Worm (Caenorhabditis elegans) whole organism, L1 larva: Measurements from ENCODE around the gene F18E2.15.

Source experiments
- C16A3.4 ChIP-seq: fragments of 150-350 bp; optimal IDR thresholded peaks from 2 replicates; lab custom pipeline; 2014; ENCODE audit warnings: missing biosample characterization, missing genetic modification characterization
- C34B4.2 ChIP-seq: sonication (generic microtip); optimal IDR thresholded peaks from 2 replicates; lab custom pipeline; 2017; ENCODE audit warnings: mild to moderate bottlenecking, missing genetic modification characterization, missing compliant biosample characterization
- F16B12.6 ChIP-seq: fragments of 150-350 bp; optimal IDR thresholded peaks from 2 replicates; lab custom pipeline; 2014; ENCODE audit warnings: missing biosample characterization, missing genetic modification characterization
- aha-1 ChIP-seq: fragments of 150-350 bp; optimal IDR thresholded peaks from 2 replicates; lab custom pipeline; 2014; ENCODE audit warnings: missing biosample characterization, missing genetic modification characterization
- ama-1 ChIP-seq: fragments of 150-350 bp; optimal IDR thresholded peaks from 2 replicates; lab custom pipeline; 2014
- ceh-8 ChIP-seq: fragments of 200-800 bp; sonication (Bioruptor generic); optimal IDR thresholded peaks from 2 replicates; lab custom pipeline; 2018; ENCODE audit warnings: mild to moderate bottlenecking, missing genetic modification characterization, moderate library complexity, missing compliant biosample characterization
- ceh-82 ChIP-seq, 3 experiments: fragments of 150-350 bp in 1 of 3; sonication (generic microtip) in 2 of 3; optimal IDR thresholded peaks; 2 replicates each; lab custom pipeline; 2014 to 2017; ENCODE audit warnings: missing biosample characterization in 3 of 3, missing genetic modification characterization in 3 of 3
- dpl-1 ChIP-seq, 3 experiments: fragments of 150-350 bp in 2 of 3; sonication (generic microtip) in 1 of 3; optimal IDR thresholded peaks; 2 replicates each; lab custom pipeline; 2014 to 2017; ENCODE audit warnings: missing biosample characterization in 3 of 3, missing genetic modification characterization in 3 of 3, missing genetic modification reagents in 3 of 3
- dsc-1 ChIP-seq: sonication (generic microtip); optimal IDR thresholded peaks from 2 replicates; lab custom pipeline; 2016; ENCODE audit warnings: mild to moderate bottlenecking, missing genetic modification characterization, missing compliant biosample characterization
- efl-1 ChIP-seq, 4 experiments: fragments of 150-350 bp; optimal IDR thresholded peaks in 3 of 4; peaks in 1 of 4; 1 replicate in 1 of 4; 2 replicates in 3 of 4; lab custom pipeline; 2014; ENCODE audit warnings: missing biosample characterization in 2 of 4, missing genetic modification characterization in 2 of 4, missing genetic modification reagents in 2 of 4
- egl-13 ChIP-seq: sonication (generic microtip); optimal IDR thresholded peaks from 2 replicates; lab custom pipeline; 2016; ENCODE audit warnings: missing genotype, missing genetic modification reagents, missing genetic modification characterization, missing compliant biosample characterization
- egl-27 ChIP-seq, 2 experiments: fragments of 150-350 bp in 1 of 2; sonication (generic microtip); optimal IDR thresholded peaks; 3 replicates each; lab custom pipeline; 2017 to 2018; ENCODE audit warnings: missing biosample characterization in 2 of 2, missing genetic modification characterization in 2 of 2, missing genetic modification reagents in 2 of 2
- elt-2 ChIP-seq: sonication (generic microtip); optimal IDR thresholded peaks from 2 replicates; lab custom pipeline; 2016; ENCODE audit warnings: missing genetic modification characterization, mild to moderate bottlenecking, inconsistent platforms, missing compliant biosample characterization, missing genetic modification reagents
- elt-3 ChIP-seq, 6 experiments: fragments of 150-350 bp in 1 of 6; sonication (generic microtip); optimal IDR thresholded peaks; 2 replicates each; lab custom pipeline; 2017 to 2018; ENCODE audit warnings: missing biosample characterization in 6 of 6, missing genetic modification characterization in 6 of 6, inconsistent platforms in 1 of 6
- ets-5 ChIP-seq: fragments of 200-800 bp; sonication (Bioruptor generic); IDR thresholded peaks from 2 replicates; pipeline ENCODE4 v1.3.6; 2022; ENCODE audit warnings: missing genetic modification characterization, missing compliant biosample characterization
- fkh-10 ChIP-seq: sonication (generic microtip); optimal IDR thresholded peaks from 2 replicates; lab custom pipeline; 2017; ENCODE audit warnings: missing biosample characterization, missing genetic modification reagents, missing genetic modification characterization
- fkh-4 ChIP-seq: sonication (generic microtip); optimal IDR thresholded peaks from 2 replicates; lab custom pipeline; 2016; ENCODE audit warnings: missing compliant biosample characterization, missing genetic modification characterization, borderline replicate concordance
- fos-1 ChIP-seq: fragments of 150-350 bp; optimal IDR thresholded peaks from 2 replicates; lab custom pipeline; 2014; ENCODE audit warnings: missing biosample characterization, missing genetic modification characterization
- grh-1 ChIP-seq: fragments of 200-800 bp; sonication (Bioruptor generic); IDR thresholded peaks from 2 replicates; pipeline ENCODE4 v1.3.6; 2022; ENCODE audit warnings: missing genetic modification reagents, missing genetic modification characterization, missing compliant biosample characterization
- hlh-17 ChIP-seq: fragments of 200-800 bp; sonication (Bioruptor generic); optimal IDR thresholded peaks from 2 replicates; lab custom pipeline; 2018; ENCODE audit warnings: missing genetic modification characterization, mild to moderate bottlenecking, missing compliant biosample characterization, moderate library complexity, borderline replicate concordance
- irx-1 ChIP-seq: sonication (generic microtip); optimal IDR thresholded peaks from 2 replicates; lab custom pipeline; 2016; ENCODE audit warnings: missing genetic modification characterization, missing compliant biosample characterization
- isw-1 ChIP-seq: fragments of 200-800 bp; sonication (Bioruptor generic); IDR thresholded peaks from 2 replicates; pipeline ENCODE4 v1.3.6; 2022; ENCODE audit warnings: missing genetic modification characterization, missing compliant biosample characterization
- jun-1 ChIP-seq: fragments of 150-350 bp; optimal IDR thresholded peaks from 2 replicates; lab custom pipeline; 2014; ENCODE audit warnings: missing biosample characterization, missing genetic modification reagents, missing genetic modification characterization
- lin-13 ChIP-seq: fragments of 150-350 bp; optimal IDR thresholded peaks from 2 replicates; lab custom pipeline; 2014; ENCODE audit warnings: missing biosample characterization, missing genetic modification reagents, missing genetic modification characterization
- lin-14 ChIP-seq: fragments of 200-800 bp; sonication (Bioruptor generic); optimal IDR thresholded peaks from 2 replicates; lab custom pipeline; 2018; ENCODE audit warnings: mild to moderate bottlenecking, missing genetic modification characterization, moderate library complexity, missing compliant biosample characterization
- lir-3 ChIP-seq: sonication (generic microtip); optimal IDR thresholded peaks from 2 replicates; lab custom pipeline; 2016; ENCODE audit warnings: mild to moderate bottlenecking, missing genetic modification characterization, moderate library complexity, missing compliant biosample characterization; ENCODE audit not compliant: poor library complexity
- lsy-2 ChIP-seq, 2 experiments: fragments of 150-350 bp; optimal IDR thresholded peaks; 2 replicates each; lab custom pipeline; 2014; ENCODE audit warnings: missing biosample characterization in 2 of 2, missing genetic modification characterization in 2 of 2
- mab-9 ChIP-seq: fragments of 200-800 bp; sonication (Bioruptor generic); IDR thresholded peaks from 2 replicates; pipeline ENCODE4 v1.3.6; 2022; ENCODE audit warnings: missing genetic modification reagents, missing genetic modification characterization, missing compliant biosample characterization
- mep-1 ChIP-seq: fragments of 150-350 bp; optimal IDR thresholded peaks from 2 replicates; lab custom pipeline; 2014; ENCODE audit warnings: missing biosample characterization, missing genetic modification characterization
- nhr-11 ChIP-seq: fragments of 150-350 bp; optimal IDR thresholded peaks from 2 replicates; lab custom pipeline; 2014; ENCODE audit warnings: missing biosample characterization, missing genetic modification characterization
- nhr-237 ChIP-seq: fragments of 150-350 bp; optimal IDR thresholded peaks from 2 replicates; lab custom pipeline; 2014; ENCODE audit warnings: missing biosample characterization, missing genetic modification characterization
- nhr-71 ChIP-seq: sonication (generic microtip); optimal IDR thresholded peaks from 2 replicates; lab custom pipeline; 2016; ENCODE audit warnings: mild to moderate bottlenecking, missing genetic modification characterization, moderate library complexity, missing compliant biosample characterization
- nhr-84 ChIP-seq: sonication (generic microtip); optimal IDR thresholded peaks from 2 replicates; lab custom pipeline; 2017; ENCODE audit warnings: missing biosample characterization, missing genetic modification characterization
- nhr-85 ChIP-seq: sonication (generic microtip); peaks from one replicate; lab custom pipeline; 2016; ENCODE audit warnings: missing genetic modification characterization, inconsistent platforms, missing compliant biosample characterization
- pag-3 ChIP-seq: sonication (generic microtip); optimal IDR thresholded peaks from 2 replicates; lab custom pipeline; 2017; ENCODE audit warnings: missing genetic modification characterization, mild to moderate bottlenecking, missing compliant biosample characterization, antibody characterized with exemption, borderline replicate concordance; ENCODE audit not compliant: insufficient read depth
- pqm-1 ChIP-seq: sonication (generic microtip); optimal IDR thresholded peaks from 3 replicates; lab custom pipeline; 2017; ENCODE audit warnings: missing biosample characterization, missing genetic modification characterization
- skn-1 ChIP-seq: fragments of 150-350 bp; optimal IDR thresholded peaks from 2 replicates; lab custom pipeline; 2014; ENCODE audit warnings: missing biosample characterization, missing genetic modification characterization
- snpc-4 ChIP-seq: fragments of 150-350 bp; optimal IDR thresholded peaks from 2 replicates; lab custom pipeline; 2014; ENCODE audit warnings: missing biosample characterization, missing genetic modification characterization
- snu-23 ChIP-seq: sonication (generic microtip); optimal IDR thresholded peaks from 2 replicates; lab custom pipeline; 2016; ENCODE audit warnings: missing genetic modification characterization, missing compliant biosample characterization
- sptf-1 ChIP-seq: fragments of 150-350 bp; optimal IDR thresholded peaks from 2 replicates; lab custom pipeline; 2014; ENCODE audit warnings: missing biosample characterization, missing genetic modification characterization
- sup-37 ChIP-seq: fragments of 200-800 bp; sonication (Bioruptor generic); optimal IDR thresholded peaks from 2 replicates; lab custom pipeline; 2018; ENCODE audit warnings: mild to moderate bottlenecking, missing genetic modification characterization, missing compliant biosample characterization
- swsn-7 ChIP-seq: sonication (generic microtip); optimal IDR thresholded peaks from 2 replicates; lab custom pipeline; 2016; ENCODE audit warnings: missing genetic modification characterization, missing compliant biosample characterization
- unc-62 ChIP-seq: fragments of 150-350 bp; optimal IDR thresholded peaks from 2 replicates; lab custom pipeline; 2014; ENCODE audit warnings: missing biosample characterization, missing genetic modification reagents, missing genetic modification characterization
- unc-98 ChIP-seq: fragments of 200-800 bp; sonication (Bioruptor generic); IDR thresholded peaks from 2 replicates; pipeline ENCODE4 v1.3.6; 2022; ENCODE audit warnings: missing genetic modification characterization, missing compliant biosample characterization
- xbp-1 ChIP-seq: sonication (generic microtip); optimal IDR thresholded peaks from 2 replicates; lab custom pipeline; 2016; ENCODE audit warnings: missing genetic modification characterization, missing compliant biosample characterization
- zip-4 ChIP-seq: fragments of 200-800 bp; sonication (Bioruptor generic); optimal IDR thresholded peaks from 2 replicates; lab custom pipeline; 2018; ENCODE audit warnings: mild to moderate bottlenecking, missing genetic modification characterization, moderate library complexity, missing compliant biosample characterization

Gene F18E2.15

ce11 chrV:12732734-12733133 is 28.1 kb downstream of the F18E2.15 start:
- TF ChIP-seq nhr-85 (tag; lab: Kevin White, UChicago) (peak; percentile 69), zip-4 (GFP tag; lab: Kevin White, UChicago) (no peak), elt-2 (peak; percentile 80), jun-1 (tag; lab: Kevin White, UChicago) (peak; percentile 45), efl-1 (optimal IDR thresholded peaks at IDR 0.05; lab: Kevin White, UChicago) (no peak), efl-1 (GFP tag; optimal IDR thresholded peaks at IDR 0.05 in 1 of 2; lab: Kevin White, UChicago) (peak in 1 of 2 experiments; percentile 2), elt-3 (tag; optimal IDR thresholded peaks at IDR 0.05; lab: Kevin White, UChicago) (peak in 2 of 6 experiments; percentile 11 to 29)

ce11 chrV:12729220-12729619 is 31.6 kb downstream of the F18E2.15 start, which contains the start of gene R11D1.10:
R11D1.10 (plus strand) TSS chrV:12729520.
- no peak for TF ChIP-seq lin-14
- no peak for TF ChIP-seq efl-1 (optimal IDR thresholded peaks at IDR 0.05; lab: Kevin White, UChicago)
- TF ChIP-seq efl-1 (GFP tag; optimal IDR thresholded peaks at IDR 0.05 in 1 of 2; lab: Kevin White, UChicago), result peak in 1 of 2 experiments; percentile 70
- TF ChIP-seq grh-1, result no peak

ce11 chrV:12728062-12728665 is 32.6 kb downstream of the F18E2.15 start, which contains the start of the genes rpl-28 and mrpl-49:
rpl-28 (minus strand) TSS chrV:12728112.
mrpl-49 (plus strand) TSS chrV:12728631.
- TF ChIP-seq isw-1 (peak; percentile 87), fos-1 (tag; lab: Kevin White, UChicago) (peak; percentile 84), C34B4.2 (tag; lab: Kevin White, UChicago) (no peak), elt-2 (peak; percentile 33), fkh-4 (tag; lab: Kevin White, UChicago) (no peak), sup-37 (GFP tag; lab: Kevin White, UChicago) (no peak), hlh-17 (GFP tag; lab: Kevin White, UChicago) (no peak), dsc-1 (peak; percentile 71), xbp-1 (tag; lab: Kevin White, UChicago) (peak; percentile 89), sptf-1 (tag; lab: Kevin White, UChicago) (no peak), nhr-11 (tag; lab: Kevin White, UChicago) (no peak), unc-98 (GFP tag; lab: Robert Waterston, UW) (no peak), nhr-84 (tag; lab: Kevin White, UChicago) (no peak), swsn-7 (tag; lab: Kevin White, UChicago) (peak; percentile 82), ama-1 (lab: Kevin White, UChicago) (no peak), snu-23 (GFP tag; lab: Kevin White, UChicago) (peak; percentile 93), mab-9 (GFP tag; lab: Robert Waterston, UW) (0 out of 2 replicates have a peak, but pooled peaks have one; percentile 8), nhr-71 (tag; lab: Kevin White, UChicago) (peak; percentile 91), ceh-8 (GFP tag; lab: Kevin White, UChicago) (peak; percentile 56), mep-1 (peak; percentile 97), skn-1 (tag; lab: Kevin White, UChicago) (peak; percentile 93), ceh-82 (tag; optimal IDR thresholded peaks at IDR 0.05; lab: Kevin White, UChicago) (peak; percentile 92 to 93 (median 93)), jun-1 (tag; lab: Kevin White, UChicago) (peak; percentile 71), pag-3 (tag; lab: Kevin White, UChicago) (no peak), egl-27 (tag; optimal IDR thresholded peaks at IDR 0.05; lab: Kevin White, UChicago) (no peak), snpc-4 (peak; percentile 89), nhr-237 (tag; lab: Kevin White, UChicago) (peak; percentile 65), pqm-1 (no peak), dpl-1 (GFP tag; optimal IDR thresholded peaks at IDR 0.05; lab: Kevin White, UChicago) (peak; percentile 80 to 87 (median 83)), lir-3 (peak; percentile 71), F16B12.6 (tag; lab: Kevin White, UChicago) (peak; percentile 62), C16A3.4 (tag; lab: Kevin White, UChicago) (peak; percentile 95), irx-1 (tag; lab: Kevin White, UChicago) (peak; percentile 76), lsy-2 (tag; optimal IDR thresholded peaks at IDR 0.05; lab: Kevin White, UChicago) (peak; percentile 91 to 94), ets-5 (GFP tag; lab: Robert Waterston, UW) (no peak), lin-13 (GFP tag; lab: Kevin White, UChicago) (peak; percentile 81), unc-62 (GFP tag; lab: Kevin White, UChicago) (no peak), egl-13 (tag; lab: Kevin White, UChicago) (peak; percentile 65), aha-1 (tag; lab: Kevin White, UChicago) (no peak), fkh-10 (GFP tag; lab: Kevin White, UChicago) (peak; percentile 42)
